Worm (Caenorhabditis elegans) whole organism, L4 larva: ENCODE results near the gene soc-2.

Source experiments
- F37D6.2 ChIP-seq: sonication (generic microtip); optimal IDR thresholded peaks from 2 replicates; lab custom pipeline; 2016; ENCODE audit warnings: mild to moderate bottlenecking, missing genetic modification characterization, missing compliant biosample characterization
- Y105C5A.15 ChIP-seq: fragments of 200-800 bp; sonication (Bioruptor generic); IDR thresholded peaks from 2 replicates; pipeline ENCODE4 v1.3.6; 2022; ENCODE audit warnings: missing genetic modification characterization, missing compliant biosample characterization
- Y48G9A.11 ChIP-seq: fragments of 200-800 bp; sonication (Bioruptor generic); IDR thresholded peaks from 2 replicates; pipeline ENCODE4 v1.3.6; 2022; ENCODE audit warnings: missing genetic modification reagents, missing genetic modification characterization, missing compliant biosample characterization
- Y75B8A.6 ChIP-seq: fragments of 200-800 bp; sonication (Bioruptor generic); IDR thresholded peaks from 2 replicates; pipeline ENCODE4 v1.3.6; 2022; ENCODE audit warnings: missing genetic modification reagents, missing genetic modification characterization, missing compliant biosample characterization
- ZK337.2 ChIP-seq: fragments of 200-800 bp; sonication (Bioruptor generic); IDR thresholded peaks from 2 replicates; pipeline ENCODE4 v1.3.6; 2022; ENCODE audit warnings: missing genetic modification reagents, missing genetic modification characterization, missing compliant biosample characterization
- aha-1 ChIP-seq: fragments of 150-350 bp; peaks from one replicate; lab custom pipeline; 2014; ENCODE audit warnings: missing biosample characterization, missing genetic modification characterization
- attf-4 ChIP-seq: sonication (generic microtip); optimal IDR thresholded peaks from 3 replicates; lab custom pipeline; 2017; ENCODE audit warnings: missing biosample characterization, missing genetic modification characterization
- ceh-62 ChIP-seq: sonication (generic microtip); optimal IDR thresholded peaks from 2 replicates; lab custom pipeline; 2017; ENCODE audit warnings: missing biosample characterization, missing genetic modification characterization
- ceh-82 ChIP-seq: sonication (generic microtip); optimal IDR thresholded peaks from 2 replicates; lab custom pipeline; 2017; ENCODE audit warnings: missing biosample characterization, missing genetic modification characterization
- ctbp-1 ChIP-seq: fragments of 200-800 bp; sonication (Bioruptor generic); IDR thresholded peaks from 2 replicates; pipeline ENCODE4 v1.3.6; 2022; ENCODE audit warnings: missing genetic modification reagents, missing genetic modification characterization, missing compliant biosample characterization
- daf-12 ChIP-seq: fragments of 150-350 bp; optimal IDR thresholded peaks from 2 replicates; lab custom pipeline; 2014; ENCODE audit warnings: missing biosample characterization, missing genetic modification reagents, missing genetic modification characterization
- daf-19 ChIP-seq: fragments of 200-800 bp; sonication (Bioruptor generic); conservative IDR thresholded peaks from 2 replicates; pipeline ENCODE4 v1.3.6; 2022; ENCODE audit warnings: missing genetic modification characterization, missing compliant biosample characterization
- dmd-8 ChIP-seq: fragments of 200-800 bp; sonication (Bioruptor generic); IDR thresholded peaks from 2 replicates; pipeline ENCODE4 v1.3.6; 2022; ENCODE audit warnings: missing genetic modification characterization, missing compliant biosample characterization
- dmd-9 ChIP-seq: fragments of 200-800 bp; sonication (Bioruptor generic); IDR thresholded peaks from 2 replicates; pipeline ENCODE4 v1.3.6; 2022; ENCODE audit warnings: missing genetic modification reagents, missing genetic modification characterization, missing compliant biosample characterization
- dve-1 ChIP-seq: sonication (generic microtip); optimal IDR thresholded peaks from 2 replicates; lab custom pipeline; 2017; ENCODE audit warnings: antibody characterized with exemption, mild to moderate bottlenecking, missing genetic modification characterization, missing compliant biosample characterization; ENCODE audit not compliant: insufficient read depth
- fos-1 ChIP-seq: fragments of 150-350 bp; optimal IDR thresholded peaks from 2 replicates; lab custom pipeline; 2014; ENCODE audit warnings: missing biosample characterization, missing genetic modification characterization
- hmg-1.1 ChIP-seq: fragments of 200-800 bp; sonication (Bioruptor generic); IDR thresholded peaks from 2 replicates; pipeline ENCODE4 v1.3.6; 2022; ENCODE audit warnings: missing genetic modification reagents, missing genetic modification characterization, missing compliant biosample characterization
- lin-29 ChIP-seq: fragments of 200-800 bp; sonication (Bioruptor generic); IDR thresholded peaks from 2 replicates; pipeline ENCODE4 v1.3.6; 2022; ENCODE audit warnings: missing genetic modification reagents, missing genetic modification characterization, missing compliant biosample characterization
- lir-3 ChIP-seq: sonication (generic microtip); optimal IDR thresholded peaks from 2 replicates; lab custom pipeline; 2016; ENCODE audit warnings: mild to moderate bottlenecking, missing genetic modification characterization, missing compliant biosample characterization
- madf-5 ChIP-seq, 2 experiments: fragments of 200-800 bp; sonication (Bioruptor generic); IDR thresholded peaks; 2 replicates each; pipeline ENCODE4 v1.3.6; 2022; ENCODE audit warnings: missing compliant biosample characterization in 2 of 2, missing genetic modification characterization in 2 of 2
- mes-2 ChIP-seq: sonication (generic microtip); optimal IDR thresholded peaks from 2 replicates; lab custom pipeline; 2016; ENCODE audit warnings: missing genotype, mild to moderate bottlenecking, missing genetic modification characterization, missing compliant biosample characterization; ENCODE audit not compliant: poor library complexity, severe bottlenecking
- nhr-111 ChIP-seq: fragments of 200-800 bp; sonication (Bioruptor generic); optimal IDR thresholded peaks from 2 replicates; lab custom pipeline; 2018; ENCODE audit warnings: mild to moderate bottlenecking, missing genetic modification characterization, missing compliant biosample characterization
- nhr-25 ChIP-seq: sonication (generic microtip); optimal IDR thresholded peaks from 2 replicates; lab custom pipeline; 2017; ENCODE audit warnings: missing genetic modification characterization, mild to moderate bottlenecking, missing compliant biosample characterization, antibody characterized with exemption, moderate library complexity, borderline replicate concordance; ENCODE audit not compliant: insufficient read depth
- nhr-42 ChIP-seq: fragments of 200-800 bp; sonication (Bioruptor generic); IDR thresholded peaks from 2 replicates; pipeline ENCODE4 v1.3.6; 2022; ENCODE audit warnings: missing genetic modification characterization, missing compliant biosample characterization
- nhr-48 ChIP-seq: sonication (generic microtip); optimal IDR thresholded peaks from 2 replicates; lab custom pipeline; 2016; ENCODE audit warnings: mild to moderate bottlenecking, missing genetic modification characterization, missing compliant biosample characterization
- nhr-76 ChIP-seq: fragments of 150-350 bp; optimal IDR thresholded peaks from 2 replicates; lab custom pipeline; 2014; ENCODE audit warnings: missing biosample characterization, missing genetic modification characterization
- nhr-77 ChIP-seq: fragments of 150-350 bp; optimal IDR thresholded peaks from 2 replicates; lab custom pipeline; 2014; ENCODE audit warnings: missing biosample characterization, missing genetic modification characterization
- php-3 ChIP-seq: fragments of 200-800 bp; sonication (Bioruptor generic); IDR thresholded peaks from 2 replicates; pipeline ENCODE4 v1.3.6; 2022; ENCODE audit warnings: missing genetic modification reagents, missing genetic modification characterization, missing compliant biosample characterization
- rbr-2 ChIP-seq: sonication (generic microtip); optimal IDR thresholded peaks from 2 replicates; lab custom pipeline; 2016; ENCODE audit warnings: missing genotype, missing genetic modification characterization, missing compliant biosample characterization
- saeg-2 ChIP-seq: fragments of 200-800 bp; sonication (Bioruptor generic); IDR thresholded peaks from 2 replicates; pipeline ENCODE4 v1.3.6; 2022; ENCODE audit warnings: missing genetic modification reagents, missing genetic modification characterization, missing compliant biosample characterization
- spr-1 ChIP-seq: sonication (generic microtip); optimal IDR thresholded peaks from 2 replicates; lab custom pipeline; 2016; ENCODE audit warnings: mild to moderate bottlenecking, missing genetic modification characterization, missing compliant biosample characterization
- unc-39 ChIP-seq: sonication (generic microtip); optimal IDR thresholded peaks from 2 replicates; lab custom pipeline; 2017; ENCODE audit warnings: missing biosample characterization, missing genetic modification characterization
- unc-62 ChIP-seq, 3 experiments: fragments of 150-350 bp in 1 of 3; sonication (generic microtip); optimal IDR thresholded peaks in 2 of 3; peaks in 1 of 3; 1 replicate in 1 of 3; 2 replicates in 2 of 3; lab custom pipeline; 2014 to 2017; ENCODE audit warnings: missing biosample characterization in 3 of 3, missing genetic modification characterization in 3 of 3, missing genetic modification reagents in 3 of 3, missing genotype in 1 of 3
- vab-7 ChIP-seq: fragments of 200-800 bp; sonication (Bioruptor generic); IDR thresholded peaks from 2 replicates; pipeline ENCODE4 v1.3.6; 2022; ENCODE audit warnings: missing genetic modification reagents, missing genetic modification characterization, missing compliant biosample characterization
- zag-1 ChIP-seq: fragments of 150-350 bp; optimal IDR thresholded peaks from 2 replicates; lab custom pipeline; 2014; ENCODE audit warnings: missing biosample characterization, missing genetic modification characterization
- zfp-3 ChIP-seq: fragments of 200-800 bp; sonication (Bioruptor generic); conservative IDR thresholded peaks from 2 replicates; pipeline ENCODE4 v1.3.6; 2022; ENCODE audit warnings: missing genetic modification reagents, missing genetic modification characterization, missing compliant biosample characterization

soc-2 gene

DNA sequence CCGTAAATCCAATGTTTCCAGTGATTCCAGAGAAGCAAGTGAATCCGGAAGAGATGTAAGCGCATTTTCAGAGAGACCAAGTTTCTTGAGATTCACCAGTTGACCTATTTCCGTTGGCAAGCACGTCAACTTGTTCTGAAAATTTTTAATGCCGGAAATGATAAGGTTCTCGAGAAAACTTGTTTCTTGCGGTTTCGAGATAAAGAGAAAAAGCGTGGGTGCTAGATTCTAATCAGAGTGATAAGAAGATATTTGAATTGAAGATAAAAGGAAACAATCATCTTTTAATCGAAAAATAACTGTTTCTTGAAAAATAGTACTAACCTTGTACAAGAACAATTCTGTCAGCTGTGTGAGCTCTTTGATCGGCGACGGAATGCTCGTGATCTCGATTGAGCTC lies 20.5 kb downstream of the soc-2 start:
- TF ChIP-seq nhr-77 (tag; lab: Kevin White, UChicago) = no peak
- TF ChIP-seq mes-2 = no peak
- TF ChIP-seq nhr-42 (GFP tag; lab: Robert Waterston, UW) = no peak
- TF ChIP-seq unc-62 (GFP tag; optimal IDR thresholded peaks at IDR 0.05 in 1 of 2; lab: Kevin White, UChicago) = no peak
- TF ChIP-seq unc-62 (tag; optimal IDR thresholded peaks at IDR 0.05; lab: Kevin White, UChicago) = no peak
- no peak for TF ChIP-seq Y105C5A.15 (GFP tag; lab: Robert Waterston, UW)
- TF ChIP-seq aha-1 = no peak
- no peak for TF ChIP-seq dve-1 (tag; lab: Kevin White, UChicago)
- no peak for TF ChIP-seq lir-3
- no peak for TF ChIP-seq ceh-82
- no peak for TF ChIP-seq zag-1 (tag; lab: Kevin White, UChicago)
- no peak for TF ChIP-seq lin-29 (GFP tag; lab: Robert Waterston, UW)
- TF ChIP-seq nhr-25 (tag; lab: Kevin White, UChicago) = no peak
- no peak for TF ChIP-seq fos-1 (tag; lab: Kevin White, UChicago)
- no peak for TF ChIP-seq hmg-1.1 (GFP tag; lab: Robert Waterston, UW)
- no peak for TF ChIP-seq ceh-62 (tag; lab: Kevin White, UChicago)
- TF ChIP-seq zfp-3 (GFP tag; lab: Robert Waterston, UW) = no peak
- no peak for TF ChIP-seq php-3 (GFP tag; lab: Robert Waterston, UW)
- no peak for TF ChIP-seq Y75B8A.6 (GFP tag; lab: Robert Waterston, UW)

DNA sequence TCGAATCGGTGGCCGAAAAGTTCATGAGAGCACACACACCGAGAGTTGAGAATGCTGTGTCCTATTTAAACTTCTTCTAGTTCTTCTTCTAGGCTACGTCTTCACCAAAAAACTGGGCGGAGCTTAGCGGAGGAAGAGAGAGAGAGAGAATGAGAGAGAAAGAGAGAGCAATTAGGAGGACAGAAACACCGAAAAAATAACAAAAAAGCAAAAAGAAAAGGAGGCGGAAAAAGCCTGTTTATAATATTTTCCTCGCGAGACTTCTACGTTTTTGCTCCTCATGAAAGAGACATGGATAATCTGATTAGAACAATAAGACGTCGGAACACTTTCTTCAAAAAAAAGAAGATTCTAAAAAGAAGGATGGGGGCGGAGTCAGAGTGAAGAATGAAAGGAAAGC lies 30.3 kb downstream of the soc-2 start, which contains the start of gene tkr-3:
Gene tkr-3 (minus strand): TSS at position 101 of the 400 bp plus-strand sequence.
- no peak for TF ChIP-seq Y48G9A.11 (GFP tag; lab: Robert Waterston, UW)
- 0 out of 4 replicates have a peak, but pooled peaks of 1 of the 2 experiments have one; percentile 48 for TF ChIP-seq madf-5 (GFP tag; IDR thresholded peaks at IDR 0.05; lab: Robert Waterston, UW)

DNA sequence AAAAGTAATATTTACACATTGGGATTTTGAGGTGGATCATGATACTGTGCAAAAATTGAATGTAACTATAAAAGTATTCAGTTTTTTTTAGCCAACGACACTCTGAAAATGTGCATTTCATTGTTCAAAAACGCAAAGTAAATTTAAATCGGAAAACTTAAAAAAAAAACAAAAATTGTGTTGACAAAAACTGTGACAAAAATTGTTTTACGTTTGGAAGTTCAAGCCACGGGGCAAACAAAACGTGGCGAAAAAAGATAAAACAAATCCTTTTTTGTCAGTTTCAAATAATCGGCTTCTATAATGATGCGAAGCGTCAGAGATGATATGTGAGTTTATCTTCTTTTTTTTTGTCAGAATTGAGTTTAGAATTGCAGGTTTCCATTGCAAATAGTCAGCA lies 40.8 kb downstream of the soc-2 start, which contains the start of gene AC7.3:
Gene AC7.3 (plus strand): TSS at position 301 of the 400 bp plus-strand sequence.
- TF ChIP-seq unc-39 (tag; lab: Kevin White, UChicago) (no peak), rbr-2 (tag; lab: Kevin White, UChicago) (no peak), nhr-76 (tag; lab: Kevin White, UChicago) (no peak), attf-4 (tag; lab: Kevin White, UChicago) (no peak), vab-7 (GFP tag; lab: Robert Waterston, UW) (no peak), nhr-48 (tag; lab: Kevin White, UChicago) (no peak), saeg-2 (no peak), daf-19 (GFP tag; lab: Robert Waterston, UW) (no peak), Y75B8A.6 (GFP tag; lab: Robert Waterston, UW) (no peak), Y48G9A.11 (GFP tag; lab: Robert Waterston, UW) (no peak), F37D6.2 (tag; lab: Kevin White, UChicago) (no peak), daf-12 (tag; lab: Kevin White, UChicago) (no peak), spr-1 (tag; lab: Kevin White, UChicago) (no peak), nhr-111 (GFP tag; lab: Kevin White, UChicago) (no peak), ctbp-1 (GFP tag; lab: Robert Waterston, UW) (no peak), ZK337.2 (GFP tag; lab: Robert Waterston, UW) (no peak), dmd-8 (GFP tag; lab: Robert Waterston, UW) (no peak), dmd-9 (GFP tag; lab: Robert Waterston, UW) (no peak)
